Worm (Caenorhabditis elegans): ENCODE measurements around the gene F44E5.2.

ce11 chrII:11720819-11721218 lies 45.8 kb upstream of the F44E5.2 start:
- TF ChIP-seq nhr-232 (tag; optimal IDR thresholded peaks at IDR 0.05) (no peak), tbx-7 (tag; optimal IDR thresholded peaks at IDR 0.05) (no peak), tbx-2 (tag; optimal IDR thresholded peaks at IDR 0.05) (no peak), fax-1 (tag; optimal IDR thresholded peaks at IDR 0.05) (no peak), fkh-10 (GFP tag; optimal IDR thresholded peaks at IDR 0.05) (no peak), pag-3 (tag; optimal IDR thresholded peaks at IDR 0.05; ENCODE audit: borderline replicate concordance) (no peak), F13H6.1 (tag; optimal IDR thresholded peaks at IDR 0.05) (no peak), pha-4 (tag; optimal IDR thresholded peaks at IDR 0.05) (no peak)
